Worm (Caenorhabditis elegans) whole organism, mixed stage, embryonic: ENCODE results near the gene T24B8.3.

Source experiments
- M03D4.4 ChIP-seq: sonication (generic microtip); optimal IDR thresholded peaks from 2 replicates; lab custom pipeline; 2017; ENCODE audit warnings: mild to moderate bottlenecking, missing genetic modification characterization, missing compliant biosample characterization
- bed-3 ChIP-seq: fragments of 200-800 bp; sonication (Bioruptor generic); optimal IDR thresholded peaks from 3 replicates; lab custom pipeline; 2018; ENCODE audit warnings: mild to moderate bottlenecking, missing genetic modification characterization, moderate library complexity, missing compliant biosample characterization
- blmp-1 ChIP-seq: fragments of 150-350 bp; optimal IDR thresholded peaks from 2 replicates; lab custom pipeline; 2014; ENCODE audit warnings: missing biosample characterization, missing genetic modification characterization
- ceh-39 ChIP-seq: fragments of 150-350 bp; optimal IDR thresholded peaks from 2 replicates; lab custom pipeline; 2014; ENCODE audit warnings: missing biosample characterization, missing genetic modification characterization
- ceh-43 ChIP-seq: fragments of 200-800 bp; sonication (Bioruptor generic); optimal IDR thresholded peaks from 2 replicates; lab custom pipeline; 2018; ENCODE audit warnings: mild to moderate bottlenecking, missing genetic modification characterization, moderate library complexity, missing compliant biosample characterization
- ceh-83 ChIP-seq: fragments of 200-800 bp; sonication (Bioruptor generic); optimal IDR thresholded peaks from 2 replicates; lab custom pipeline; 2018; ENCODE audit warnings: mild to moderate bottlenecking, missing genetic modification characterization, missing compliant biosample characterization
- ces-1 ChIP-seq: fragments of 150-350 bp; optimal IDR thresholded peaks from 2 replicates; lab custom pipeline; 2014; ENCODE audit warnings: missing biosample characterization, missing genetic modification reagents, missing genetic modification characterization
- cnd-1 ChIP-seq: fragments of 200-800 bp; sonication (Bioruptor generic); optimal IDR thresholded peaks from 2 replicates; lab custom pipeline; 2018; ENCODE audit warnings: mild to moderate bottlenecking, missing genetic modification characterization, missing compliant biosample characterization
- drap-1 ChIP-seq: fragments of 200-800 bp; sonication (Bioruptor generic); optimal IDR thresholded peaks from 3 replicates; lab custom pipeline; 2018; ENCODE audit warnings: mild to moderate bottlenecking, missing genetic modification characterization, missing compliant biosample characterization
- elt-3 ChIP-seq: fragments of 150-350 bp; optimal IDR thresholded peaks from 2 replicates; lab custom pipeline; 2014; ENCODE audit warnings: missing biosample characterization, missing genetic modification characterization
- flh-1 ChIP-seq: fragments of 200-800 bp; sonication (Bioruptor generic); optimal IDR thresholded peaks from 2 replicates; lab custom pipeline; 2018; ENCODE audit warnings: mild to moderate bottlenecking, missing genetic modification characterization, moderate library complexity, missing compliant biosample characterization
- hlh-1 ChIP-seq: fragments of 150-350 bp; optimal IDR thresholded peaks from 2 replicates; lab custom pipeline; 2014; ENCODE audit warnings: missing biosample characterization, missing genetic modification reagents, missing genetic modification characterization
- lin-13 ChIP-seq: fragments of 150-350 bp; optimal IDR thresholded peaks from 2 replicates; lab custom pipeline; 2014; ENCODE audit warnings: missing biosample characterization, missing genetic modification characterization
- mep-1 ChIP-seq: fragments of 150-350 bp; optimal IDR thresholded peaks from 2 replicates; lab custom pipeline; 2017; ENCODE audit warnings: missing biosample characterization, missing genetic modification reagents, missing genetic modification characterization, inconsistent platforms
- mls-2 ChIP-seq: sonication (generic microtip); optimal IDR thresholded peaks from 2 replicates; lab custom pipeline; 2016; ENCODE audit warnings: mild to moderate bottlenecking, missing genetic modification characterization, moderate library complexity, missing compliant biosample characterization
- nhr-12 ChIP-seq: fragments of 150-350 bp; optimal IDR thresholded peaks from 2 replicates; lab custom pipeline; 2014; ENCODE audit warnings: missing biosample characterization, missing genetic modification characterization
- nhr-2 ChIP-seq: fragments of 150-350 bp; optimal IDR thresholded peaks from 2 replicates; lab custom pipeline; 2014; ENCODE audit warnings: missing biosample characterization, missing genetic modification characterization
- nhr-28 ChIP-seq: fragments of 150-350 bp; optimal IDR thresholded peaks from 2 replicates; lab custom pipeline; 2014; ENCODE audit warnings: missing biosample characterization, missing genetic modification characterization
- sem-2 ChIP-seq: fragments of 200-800 bp; sonication (Bioruptor generic); optimal IDR thresholded peaks from 2 replicates; lab custom pipeline; 2018; ENCODE audit warnings: mild to moderate bottlenecking, missing genetic modification characterization, missing compliant biosample characterization
- snpc-4 ChIP-seq: fragments of 150-350 bp; optimal IDR thresholded peaks from 2 replicates; lab custom pipeline; 2014; ENCODE audit warnings: missing biosample characterization, missing genetic modification characterization
- sptf-1 ChIP-seq: sonication (generic microtip); optimal IDR thresholded peaks from 2 replicates; lab custom pipeline; 2017; ENCODE audit warnings: mild to moderate bottlenecking, missing genetic modification characterization, moderate library complexity, missing compliant biosample characterization
- tbx-8 ChIP-seq: fragments of 200-800 bp; sonication (Bioruptor generic); optimal IDR thresholded peaks from 2 replicates; lab custom pipeline; 2018; ENCODE audit warnings: mild to moderate bottlenecking, missing genetic modification characterization, moderate library complexity, missing compliant biosample characterization
- unc-120 ChIP-seq: sonication (generic microtip); optimal IDR thresholded peaks from 2 replicates; lab custom pipeline; 2017; ENCODE audit warnings: missing genetic modification characterization, missing compliant biosample characterization; ENCODE audit not compliant: poor library complexity, severe bottlenecking
- unc-62 ChIP-seq: fragments of 150-350 bp; optimal IDR thresholded peaks from 2 replicates; lab custom pipeline; 2014; ENCODE audit warnings: missing biosample characterization, missing genetic modification reagents, missing genetic modification characterization
- zip-8 ChIP-seq: fragments of 150-350 bp; optimal IDR thresholded peaks from 2 replicates; lab custom pipeline; 2014; ENCODE audit warnings: missing biosample characterization, missing genetic modification characterization
- ztf-11 ChIP-seq: fragments of 150-350 bp; optimal IDR thresholded peaks from 2 replicates; lab custom pipeline; 2014; ENCODE audit warnings: missing biosample characterization, missing genetic modification characterization

The T24B8.3 gene

ce11 chrII:9094247-9094790, 33.4 kb upstream of the T24B8.3 start:
- TF ChIP-seq elt-3 (tag; lab: Kevin White, UChicago) (no peak), bed-3 (GFP tag; lab: Kevin White, UChicago) (no peak), ceh-83 (GFP tag; lab: Kevin White, UChicago) (no peak), ces-1 (no peak), mep-1 (tag; lab: Kevin White, UChicago) (no peak), cnd-1 (tag; lab: Kevin White, UChicago) (no peak)

ce11 chrII:9093584-9093983, 32.6 kb upstream of the T24B8.3 start, which contains the start of gene C07H4.1:
Gene C07H4.1, minus strand, starts transcription at chrII:9093684.
- TF ChIP-seq tbx-8 (GFP tag; lab: Kevin White, UChicago) (no peak), M03D4.4 (tag; lab: Kevin White, UChicago) (no peak), unc-120 (tag; lab: Kevin White, UChicago) (no peak), unc-62 (no peak), drap-1 (GFP tag; lab: Kevin White, UChicago) (no peak), ceh-39 (tag; lab: Kevin White, UChicago) (no peak), ztf-11 (tag; lab: Kevin White, UChicago) (no peak), ceh-43 (no peak), sem-2 (GFP tag; lab: Kevin White, UChicago) (no peak), hlh-1 (tag; lab: Kevin White, UChicago) (no peak), elt-3 (tag; lab: Kevin White, UChicago) (no peak), bed-3 (GFP tag; lab: Kevin White, UChicago) (no peak), nhr-28 (tag; lab: Kevin White, UChicago) (no peak)

- no peak for TF ChIP-seq blmp-1 (tag; lab: Kevin White, UChicago)
Observed at ce11 chrII:9092910-9093309, 32.0 kb upstream of the T24B8.3 start.

- TF ChIP-seq mls-2 (tag; lab: Kevin White, UChicago) (no peak), ztf-11 (tag; lab: Kevin White, UChicago) (no peak)
Observed at ce11 chrII:9086308-9086707, 25.4 kb upstream of the T24B8.3 start, which contains the start of gene hlh-3. Gene hlh-3, plus strand, starts transcription at chrII:9086608.

- no peak for TF ChIP-seq lin-13 (tag; lab: Kevin White, UChicago)
- no peak for TF ChIP-seq sptf-1
- no peak for TF ChIP-seq drap-1 (GFP tag; lab: Kevin White, UChicago)
- TF ChIP-seq flh-1 (GFP tag; lab: Kevin White, UChicago) = no peak
- TF ChIP-seq nhr-12 (tag; lab: Kevin White, UChicago) = no peak
- TF ChIP-seq snpc-4 (tag; lab: Kevin White, UChicago) = no peak
- no peak for TF ChIP-seq ceh-83 (GFP tag; lab: Kevin White, UChicago)
Observed at ce11 chrII:9083093-9083492, 22.2 kb upstream of the T24B8.3 start, which contains the start of gene sysm-1. Gene sysm-1, minus strand, starts transcription at chrII:9083193.

- TF ChIP-seq ceh-43 = no peak
- no peak for TF ChIP-seq M03D4.4 (tag; lab: Kevin White, UChicago)
- TF ChIP-seq zip-8 = no peak
- TF ChIP-seq sptf-1 = no peak
- TF ChIP-seq, all 35 proteins: peak for 0
Observed at ce11 chrII:9078351-9078750, 17.4 kb upstream of the T24B8.3 start.

- TF ChIP-seq unc-62 (peak; percentile 46), ceh-83 (GFP tag; lab: Kevin White, UChicago) (no peak), hlh-1 (tag; lab: Kevin White, UChicago) (peak; percentile 79), nhr-2 (tag; lab: Kevin White, UChicago) (no peak), drap-1 (GFP tag; lab: Kevin White, UChicago) (no peak), unc-120 (tag; lab: Kevin White, UChicago) (peak; percentile 54), sptf-1 (no peak), zip-8 (peak; percentile 39)
- TF ChIP-seq, all 35 proteins: peak for 4
Observed at ce11 chrII:9076098-9076879, 15.4 kb upstream of the T24B8.3 start.
